Fruit fly (Drosophila melanogaster): Measurements from ENCODE around the gene sgl.

sgl gene

DNA sequence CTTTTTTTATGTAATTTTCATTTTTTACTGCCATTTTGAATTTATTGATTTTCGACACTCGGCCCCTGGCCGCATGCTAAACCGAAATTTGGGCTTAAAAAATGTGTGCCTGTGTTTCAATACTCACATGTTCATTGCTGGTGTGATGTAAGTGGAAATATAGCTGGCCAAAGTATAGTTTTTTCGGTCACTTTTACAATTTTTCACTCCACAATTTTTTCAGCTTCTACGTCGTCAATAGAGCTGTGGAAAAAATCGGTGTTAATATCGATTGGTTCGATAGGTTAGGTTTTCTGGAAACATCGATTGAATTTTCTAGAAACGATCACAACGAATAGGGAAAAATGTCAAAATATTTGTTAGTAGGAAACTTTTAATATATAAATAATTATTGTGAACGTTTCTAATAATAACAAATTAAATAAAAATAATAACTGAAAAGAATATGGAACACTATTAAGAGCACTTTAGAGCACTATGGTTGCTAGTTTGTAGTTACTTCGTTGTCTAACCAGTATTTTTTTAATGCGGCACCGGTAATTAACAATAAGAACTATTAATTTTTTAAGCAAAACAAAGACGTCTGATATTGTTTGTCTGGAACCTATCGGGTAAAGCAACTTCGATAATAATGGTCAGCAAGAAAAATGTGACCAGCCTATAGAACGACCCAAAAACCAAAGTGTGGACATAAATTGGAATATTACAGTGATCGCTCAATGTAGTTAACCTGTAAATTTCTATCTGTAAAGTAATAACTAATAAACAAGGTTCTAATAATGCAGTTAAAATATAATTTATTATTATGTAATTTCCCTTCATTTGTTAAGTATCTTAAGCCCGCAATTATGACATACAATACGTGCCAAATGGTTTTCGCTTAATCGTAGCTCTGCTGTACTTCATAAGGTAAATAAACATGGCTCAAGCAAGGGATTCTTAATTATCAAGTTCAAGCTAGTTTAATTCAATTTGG is 9.0 kb downstream of the sgl start, which contains the start of the genes CG10077 and CG9948 (continued):
- TF ChIP-seq danr (GFP tag; IDR thresholded peaks at IDR 0.05) (peak; percentile 77), gfzf (GFP tag; optimal IDR thresholded peaks at IDR 0.05) (peak; percentile 71), Ravus (GFP tag; IDR thresholded peaks at IDR 0.05) (peak; percentile 80), tgo (GFP tag; IDR thresholded peaks at IDR 0.05) (peak; percentile 91), row (GFP tag; IDR thresholded peaks at IDR 0.05) (peak; percentile 99), CG8478 (optimal IDR thresholded peaks at IDR 0.05) (no peak), pum (GFP tag; optimal IDR thresholded peaks at IDR 0.05) (peak; percentile 66), CG11695 (GFP tag; IDR thresholded peaks at IDR 0.05) (peak; percentile 85), Sox100B (GFP tag; optimal IDR thresholded peaks at IDR 0.05) (peak; percentile 79), CG8944 (GFP tag; optimal IDR thresholded peaks at IDR 0.05) (peak; percentile 11), unpg (GFP tag; optimal IDR thresholded peaks at IDR 0.05) (peak; percentile 93), exex (tag; optimal IDR thresholded peaks at IDR 0.05) (no peak), CG14965 (GFP tag; optimal IDR thresholded peaks at IDR 0.05; ENCODE audit: borderline replicate concordance) (no peak), ems (GFP tag; optimal IDR thresholded peaks at IDR 0.05) (peak; percentile 67), D19B (GFP tag; optimal IDR thresholded peaks at IDR 0.05) (peak; percentile 78), sd (tag; optimal IDR thresholded peaks at IDR 0.05) (peak; percentile 98), sr (GFP tag; IDR thresholded peaks at IDR 0.05) (0 out of 3 replicates have a peak, but pooled peaks have one; percentile 25), fru (optimal IDR thresholded peaks at IDR 0.05) (no peak), tap (tag; optimal IDR thresholded peaks at IDR 0.05) (peak; percentile 91), Doc2 (GFP tag; IDR thresholded peaks at IDR 0.05) (no peak), CG11560 (tag; IDR thresholded peaks at IDR 0.05) (peak; percentile 63; the same call in 2 of the 3 replicates), dysf (GFP tag; IDR thresholded peaks at IDR 0.05) (peak; percentile 93), CG10321 (GFP tag; IDR thresholded peaks at IDR 0.05) (peak; percentile 78), lmd (GFP tag; IDR thresholded peaks at IDR 0.05) (peak; percentile 93), Chrac-16 (GFP tag; optimal IDR thresholded peaks at IDR 0.05) (peak; percentile 91), CG30020 (tag; optimal IDR thresholded peaks at IDR 0.05) (peak; percentile 75), CG2889 (GFP tag; IDR thresholded peaks at IDR 0.05) (peak; percentile 80), scrt (GFP tag; optimal IDR thresholded peaks at IDR 0.05) (peak; percentile 65), CG34376 (GFP tag; optimal IDR thresholded peaks at IDR 0.05) (peak; percentile 77), CG4360 (GFP tag; IDR thresholded peaks at IDR 0.05) (peak; percentile 56), sqz (GFP tag; optimal IDR thresholded peaks at IDR 0.05) (peak; percentile 83), CG18764 (GFP tag; optimal IDR thresholded peaks at IDR 0.05) (peak; percentile 64), CG7372 (GFP tag; IDR thresholded peaks at IDR 0.05) (peak; percentile 79), CG8765 (GFP tag; IDR thresholded peaks at IDR 0.05) (peak; percentile 79), CG14014 (GFP tag; IDR thresholded peaks at IDR 0.05) (peak; percentile 94), lbe (GFP tag; optimal IDR thresholded peaks at IDR 0.05) (peak; percentile 89), CG16779 (GFP tag; IDR thresholded peaks at IDR 0.05) (0 out of 2 replicates have a peak, but pooled peaks have one; percentile 44), CG31224 (GFP tag; IDR thresholded peaks at IDR 0.05) (peak; percentile 63), ci (GFP tag; IDR thresholded peaks at IDR 0.05) (peak; percentile 96), cwo (GFP tag; optimal IDR thresholded peaks at IDR 0.05) (peak; percentile 75), CG4328 (GFP tag; optimal IDR thresholded peaks at IDR 0.05) (peak; percentile 81), trem (tag; optimal IDR thresholded peaks at IDR 0.05) (peak; percentile 92), ind (GFP tag; optimal IDR thresholded peaks at IDR 0.05) (peak; percentile 89), pros (GFP tag; optimal IDR thresholded peaks at IDR 0.05) (peak; percentile 63), Mad (GFP tag; optimal IDR thresholded peaks at IDR 0.05) (peak; percentile 56), CG15514 (GFP tag; optimal IDR thresholded peaks at IDR 0.05) (peak; percentile 77), CG1647 (GFP tag; optimal IDR thresholded peaks at IDR 0.05) (peak; percentile 39), CG2712 (tag; optimal IDR thresholded peaks at IDR 0.05) (peak; percentile 92), tx (GFP tag; optimal IDR thresholded peaks at IDR 0.05) (peak; percentile 9)

Data from whole organism, embryonic.